Worm (Caenorhabditis elegans) whole organism, L1 larva: ENCODE measurements around the gene acl-13.

Experiments
- C16A3.4 ChIP-seq: fragments of 150-350 bp; optimal IDR thresholded peaks from 2 replicates; lab custom pipeline; 2014; ENCODE audit warnings: missing biosample characterization, missing genetic modification characterization
- C34B4.2 ChIP-seq: sonication (generic microtip); optimal IDR thresholded peaks from 2 replicates; lab custom pipeline; 2017; ENCODE audit warnings: mild to moderate bottlenecking, missing genetic modification characterization, missing compliant biosample characterization
- F16B12.6 ChIP-seq: fragments of 150-350 bp; optimal IDR thresholded peaks from 2 replicates; lab custom pipeline; 2014; ENCODE audit warnings: missing biosample characterization, missing genetic modification characterization
- Y116A8C.19 ChIP-seq: sonication (generic microtip); optimal IDR thresholded peaks from 2 replicates; lab custom pipeline; 2016; ENCODE audit warnings: missing compliant biosample characterization, missing genetic modification characterization, borderline replicate concordance
- aha-1 ChIP-seq: fragments of 150-350 bp; optimal IDR thresholded peaks from 2 replicates; lab custom pipeline; 2014; ENCODE audit warnings: missing biosample characterization, missing genetic modification characterization
- aly-2 ChIP-seq: fragments of 150-350 bp; optimal IDR thresholded peaks from 2 replicates; lab custom pipeline; 2014; ENCODE audit warnings: missing biosample characterization, missing genetic modification characterization
- ama-1 ChIP-seq: fragments of 150-350 bp; optimal IDR thresholded peaks from 2 replicates; lab custom pipeline; 2014
- blmp-1 ChIP-seq: fragments of 150-350 bp; optimal IDR thresholded peaks from 2 replicates; lab custom pipeline; 2014; ENCODE audit warnings: missing biosample characterization, missing genetic modification characterization
- ceh-8 ChIP-seq: fragments of 200-800 bp; sonication (Bioruptor generic); optimal IDR thresholded peaks from 2 replicates; lab custom pipeline; 2018; ENCODE audit warnings: mild to moderate bottlenecking, missing genetic modification characterization, moderate library complexity, missing compliant biosample characterization
- ceh-82 ChIP-seq, 3 experiments: fragments of 150-350 bp in 1 of 3; sonication (generic microtip) in 2 of 3; optimal IDR thresholded peaks; 2 replicates each; lab custom pipeline; 2014 to 2017; ENCODE audit warnings: missing biosample characterization in 3 of 3, missing genetic modification characterization in 3 of 3
- dpl-1 ChIP-seq, 3 experiments: fragments of 150-350 bp in 2 of 3; sonication (generic microtip) in 1 of 3; optimal IDR thresholded peaks; 2 replicates each; lab custom pipeline; 2014 to 2017; ENCODE audit warnings: missing biosample characterization in 3 of 3, missing genetic modification characterization in 3 of 3, missing genetic modification reagents in 3 of 3
- efl-1 ChIP-seq, 4 experiments: fragments of 150-350 bp; optimal IDR thresholded peaks in 3 of 4; peaks in 1 of 4; 1 replicate in 1 of 4; 2 replicates in 3 of 4; lab custom pipeline; 2014; ENCODE audit warnings: missing biosample characterization in 2 of 4, missing genetic modification characterization in 2 of 4, missing genetic modification reagents in 2 of 4
- egl-13 ChIP-seq: sonication (generic microtip); optimal IDR thresholded peaks from 2 replicates; lab custom pipeline; 2016; ENCODE audit warnings: missing genotype, missing genetic modification reagents, missing genetic modification characterization, missing compliant biosample characterization
- egl-27 ChIP-seq, 2 experiments: fragments of 150-350 bp in 1 of 2; sonication (generic microtip); optimal IDR thresholded peaks; 3 replicates each; lab custom pipeline; 2017 to 2018; ENCODE audit warnings: missing biosample characterization in 2 of 2, missing genetic modification characterization in 2 of 2, missing genetic modification reagents in 2 of 2
- elt-2 ChIP-seq: sonication (generic microtip); optimal IDR thresholded peaks from 2 replicates; lab custom pipeline; 2016; ENCODE audit warnings: missing genetic modification characterization, mild to moderate bottlenecking, inconsistent platforms, missing compliant biosample characterization, missing genetic modification reagents
- elt-3 ChIP-seq, 6 experiments: fragments of 150-350 bp in 1 of 6; sonication (generic microtip); optimal IDR thresholded peaks; 2 replicates each; lab custom pipeline; 2017 to 2018; ENCODE audit warnings: missing biosample characterization in 6 of 6, missing genetic modification characterization in 6 of 6, inconsistent platforms in 1 of 6
- fkh-10 ChIP-seq: sonication (generic microtip); optimal IDR thresholded peaks from 2 replicates; lab custom pipeline; 2017; ENCODE audit warnings: missing biosample characterization, missing genetic modification reagents, missing genetic modification characterization
- hpl-2 ChIP-seq: fragments of 150-350 bp; optimal IDR thresholded peaks from 2 replicates; lab custom pipeline; 2014; ENCODE audit warnings: missing biosample characterization, missing genetic modification reagents, missing genetic modification characterization
- isw-1 ChIP-seq: fragments of 200-800 bp; sonication (Bioruptor generic); IDR thresholded peaks from 2 replicates; pipeline ENCODE4 v1.3.6; 2022; ENCODE audit warnings: missing genetic modification characterization, missing compliant biosample characterization
- lin-14 ChIP-seq: fragments of 200-800 bp; sonication (Bioruptor generic); optimal IDR thresholded peaks from 2 replicates; lab custom pipeline; 2018; ENCODE audit warnings: mild to moderate bottlenecking, missing genetic modification characterization, moderate library complexity, missing compliant biosample characterization
- lin-39 ChIP-seq: fragments of 150-350 bp; optimal IDR thresholded peaks from 2 replicates; lab custom pipeline; 2014; ENCODE audit warnings: missing biosample characterization, missing genetic modification reagents, missing genetic modification characterization
- mdl-1 ChIP-seq, 2 experiments: fragments of 150-350 bp; optimal IDR thresholded peaks; 2 replicates each; lab custom pipeline; 2014 to 2017; ENCODE audit warnings: missing biosample characterization in 2 of 2, missing genetic modification characterization in 2 of 2, inconsistent platforms in 1 of 2
- nhr-11 ChIP-seq: fragments of 150-350 bp; optimal IDR thresholded peaks from 2 replicates; lab custom pipeline; 2014; ENCODE audit warnings: missing biosample characterization, missing genetic modification characterization
- nhr-12 ChIP-seq: sonication (generic microtip); optimal IDR thresholded peaks from 2 replicates; lab custom pipeline; 2017; ENCODE audit warnings: missing biosample characterization, missing genetic modification characterization
- nhr-19 ChIP-seq: fragments of 200-800 bp; sonication (Bioruptor generic); conservative IDR thresholded peaks from 2 replicates; pipeline ENCODE4 v1.3.6; 2022; ENCODE audit warnings: missing genetic modification characterization, missing compliant biosample characterization
- nhr-47 ChIP-seq: sonication (generic microtip); optimal IDR thresholded peaks from 2 replicates; lab custom pipeline; 2016; ENCODE audit warnings: mild to moderate bottlenecking, missing genetic modification characterization, moderate library complexity, missing compliant biosample characterization
- nhr-77 ChIP-seq: fragments of 150-350 bp; optimal IDR thresholded peaks from 2 replicates; lab custom pipeline; 2014; ENCODE audit warnings: missing biosample characterization, missing genetic modification characterization
- nhr-85 ChIP-seq: sonication (generic microtip); peaks from one replicate; lab custom pipeline; 2016; ENCODE audit warnings: missing genetic modification characterization, inconsistent platforms, missing compliant biosample characterization
- nhr-90 ChIP-seq: sonication (generic microtip); optimal IDR thresholded peaks from 2 replicates; lab custom pipeline; 2016; ENCODE audit warnings: mild to moderate bottlenecking, missing genetic modification characterization, missing compliant biosample characterization; ENCODE audit not compliant: poor library complexity
- pag-3 ChIP-seq: sonication (generic microtip); optimal IDR thresholded peaks from 2 replicates; lab custom pipeline; 2017; ENCODE audit warnings: missing genetic modification characterization, mild to moderate bottlenecking, missing compliant biosample characterization, antibody characterized with exemption, borderline replicate concordance; ENCODE audit not compliant: insufficient read depth
- rnt-1 ChIP-seq: sonication (generic microtip); optimal IDR thresholded peaks from 2 replicates; lab custom pipeline; 2016; ENCODE audit warnings: mild to moderate bottlenecking, missing genetic modification characterization, moderate library complexity, missing compliant biosample characterization
- skn-1 ChIP-seq: fragments of 150-350 bp; optimal IDR thresholded peaks from 2 replicates; lab custom pipeline; 2014; ENCODE audit warnings: missing biosample characterization, missing genetic modification characterization
- snpc-4 ChIP-seq: fragments of 150-350 bp; optimal IDR thresholded peaks from 2 replicates; lab custom pipeline; 2014; ENCODE audit warnings: missing biosample characterization, missing genetic modification characterization
- snu-23 ChIP-seq: sonication (generic microtip); optimal IDR thresholded peaks from 2 replicates; lab custom pipeline; 2016; ENCODE audit warnings: missing genetic modification characterization, missing compliant biosample characterization
- swsn-7 ChIP-seq: sonication (generic microtip); optimal IDR thresholded peaks from 2 replicates; lab custom pipeline; 2016; ENCODE audit warnings: missing genetic modification characterization, missing compliant biosample characterization
- tbx-2 ChIP-seq: sonication (generic microtip); optimal IDR thresholded peaks from 2 replicates; lab custom pipeline; 2016; ENCODE audit warnings: missing genetic modification characterization, missing compliant biosample characterization
- tlp-1 ChIP-seq: fragments of 150-350 bp; optimal IDR thresholded peaks from 2 replicates; lab custom pipeline; 2014; ENCODE audit warnings: missing biosample characterization, missing genetic modification characterization
- unc-130 ChIP-seq: fragments of 150-350 bp; optimal IDR thresholded peaks from 2 replicates; lab custom pipeline; 2017; ENCODE audit warnings: missing biosample characterization, missing genetic modification characterization, inconsistent platforms
- unc-30 ChIP-seq: sonication (generic microtip); optimal IDR thresholded peaks from 2 replicates; lab custom pipeline; 2017; ENCODE audit warnings: missing biosample characterization, missing genetic modification characterization
- unc-86 ChIP-seq: sonication (generic microtip); optimal IDR thresholded peaks from 2 replicates; lab custom pipeline; 2016; ENCODE audit warnings: missing genetic modification characterization, missing compliant biosample characterization
- vab-15 ChIP-seq: sonication (generic microtip); optimal IDR thresholded peaks from 2 replicates; lab custom pipeline; 2017; ENCODE audit warnings: missing genotype, mild to moderate bottlenecking, missing genetic modification characterization, missing compliant biosample characterization
- ztf-11 ChIP-seq, 2 experiments: sonication (generic microtip); optimal IDR thresholded peaks; 2 replicates each; lab custom pipeline; 2016 to 2017; ENCODE audit warnings: missing genetic modification characterization in 2 of 2, missing biosample characterization in 1 of 2, missing compliant biosample characterization in 1 of 2

The acl-13 gene

DNA sequence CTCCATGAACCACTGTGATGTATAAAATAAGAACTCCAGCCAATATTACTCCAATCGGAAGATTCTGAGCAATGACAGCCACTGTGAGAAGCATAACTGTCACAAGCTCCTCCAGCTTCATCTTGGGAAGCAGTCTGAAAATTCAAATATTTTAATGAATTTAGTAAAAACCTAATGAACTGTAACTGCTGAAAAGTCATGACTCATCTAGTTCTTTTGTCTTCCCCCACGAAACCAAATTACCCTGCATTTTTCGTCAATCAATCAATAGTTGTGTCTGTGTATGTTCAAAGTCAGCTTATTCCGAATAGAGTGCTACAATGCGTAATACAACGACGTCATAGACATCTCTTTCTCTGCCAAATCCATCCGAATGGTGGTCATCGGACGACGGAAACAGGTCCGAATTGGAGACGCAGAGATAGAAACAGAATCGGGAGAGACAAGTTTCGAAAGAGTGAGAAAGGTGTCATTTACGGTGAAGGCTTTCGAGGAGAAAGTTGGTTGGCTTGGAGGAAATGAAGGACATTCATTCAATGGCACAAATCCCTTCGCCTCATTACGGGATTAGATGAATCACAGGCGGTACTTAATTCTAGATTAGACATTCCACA is 13.5 kb upstream of the acl-13 start (continued):
- TF ChIP-seq elt-3 (tag; optimal IDR thresholded peaks at IDR 0.05; lab: Kevin White, UChicago) (peak in 1 of 6 experiments; percentile 28), snu-23 (GFP tag; lab: Kevin White, UChicago) (peak; percentile 18), nhr-90 (peak; percentile 19)

DNA sequence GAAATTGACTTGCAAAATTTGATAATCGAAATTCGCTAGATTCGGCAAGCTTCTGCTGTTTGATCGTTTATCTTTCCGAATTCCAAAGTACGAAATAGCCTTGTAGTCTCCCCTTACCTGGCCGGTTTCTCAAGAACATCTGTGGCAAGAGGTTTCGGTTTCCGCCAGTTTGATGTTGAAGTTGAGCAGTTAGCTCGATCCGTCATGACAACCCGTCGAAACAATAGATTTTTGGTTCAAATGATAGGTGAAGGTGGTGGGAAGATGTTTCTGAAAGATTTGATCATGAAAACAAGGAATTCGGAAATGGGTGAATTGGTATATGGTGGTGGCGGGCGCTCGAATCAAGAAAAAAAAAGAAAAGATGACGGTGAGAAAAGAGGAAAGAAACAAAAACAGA is 11.8 kb upstream of the acl-13 start, which contains the start of gene acs-20:
TSS of gene acs-20 (minus strand) at position 270 of the 400 bp plus-strand sequence.
- no peak for TF ChIP-seq nhr-77
- no peak for TF ChIP-seq efl-1 (optimal IDR thresholded peaks at IDR 0.05; lab: Kevin White, UChicago)
- peak in 1 of 2 experiments; percentile 74 for TF ChIP-seq efl-1 (GFP tag; optimal IDR thresholded peaks at IDR 0.05 in 1 of 2; lab: Kevin White, UChicago)

DNA sequence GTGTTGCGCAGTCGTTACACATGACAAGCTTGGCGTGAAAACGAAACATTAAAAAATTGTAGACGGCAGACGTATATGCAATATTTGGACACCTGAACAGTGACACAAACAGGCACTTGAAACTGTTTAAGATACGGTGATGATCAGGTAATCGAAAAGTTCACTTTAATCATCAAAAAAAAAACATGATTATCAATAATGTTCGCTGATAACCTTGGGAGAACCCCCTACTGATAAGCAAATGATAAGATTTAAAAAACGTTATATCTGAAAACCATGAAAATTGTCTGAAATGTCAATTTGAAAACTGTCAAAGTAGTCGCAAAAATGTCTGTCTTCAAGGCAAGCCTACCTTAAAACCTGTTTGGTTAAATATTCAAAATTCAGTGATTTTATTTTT is 10.3 kb upstream of the acl-13 start:
- TF ChIP-seq elt-2 (tag; lab: Kevin White, UChicago) (peak; percentile 5), egl-27 (tag; optimal IDR thresholded peaks at IDR 0.05; lab: Kevin White, UChicago) (no peak)

DNA sequence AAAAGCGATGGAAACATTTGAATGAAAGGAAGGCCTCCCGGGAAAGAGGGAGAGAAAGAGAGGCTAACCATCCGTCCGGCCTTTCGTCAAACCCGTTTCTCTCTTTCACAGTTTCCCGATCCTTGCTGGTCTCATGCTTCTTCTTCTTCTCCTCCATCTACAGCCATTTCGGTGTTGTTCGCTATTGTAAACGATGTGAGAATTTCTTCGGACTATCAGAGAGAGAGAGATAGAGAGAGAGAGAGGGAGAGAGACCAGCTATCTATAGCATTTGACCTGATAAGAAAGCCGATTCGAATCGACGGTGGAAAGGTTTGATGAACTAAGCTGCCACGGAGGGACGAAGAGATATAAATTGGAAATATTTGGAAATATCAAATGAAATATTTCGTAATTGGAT is 6.8 kb upstream of the acl-13 start:
- TF ChIP-seq nhr-47, result no peak
- no peak for TF ChIP-seq skn-1 (tag; lab: Kevin White, UChicago)
- peak; percentile 87 for TF ChIP-seq blmp-1
- peak in 2 of 6 experiments; percentile 36 to 50 for TF ChIP-seq elt-3 (tag; optimal IDR thresholded peaks at IDR 0.05; lab: Kevin White, UChicago)
- TF ChIP-seq nhr-11 (tag; lab: Kevin White, UChicago), result no peak
- no peak for TF ChIP-seq vab-15
- no peak for TF ChIP-seq C34B4.2 (tag; lab: Kevin White, UChicago)
- no peak for TF ChIP-seq snpc-4 (tag; lab: Kevin White, UChicago)
- TF ChIP-seq egl-13 (tag; lab: Kevin White, UChicago), result no peak
- TF ChIP-seq tbx-2 (tag; lab: Kevin White, UChicago), result no peak
- no peak for TF ChIP-seq lin-39
- TF ChIP-seq nhr-85, result peak; percentile 39
- TF ChIP-seq efl-1 (optimal IDR thresholded peaks at IDR 0.05; lab: Kevin White, UChicago), result no peak
- peak in 1 of 2 experiments; percentile 71 for TF ChIP-seq efl-1 (GFP tag; optimal IDR thresholded peaks at IDR 0.05 in 1 of 2; lab: Kevin White, UChicago)

DNA sequence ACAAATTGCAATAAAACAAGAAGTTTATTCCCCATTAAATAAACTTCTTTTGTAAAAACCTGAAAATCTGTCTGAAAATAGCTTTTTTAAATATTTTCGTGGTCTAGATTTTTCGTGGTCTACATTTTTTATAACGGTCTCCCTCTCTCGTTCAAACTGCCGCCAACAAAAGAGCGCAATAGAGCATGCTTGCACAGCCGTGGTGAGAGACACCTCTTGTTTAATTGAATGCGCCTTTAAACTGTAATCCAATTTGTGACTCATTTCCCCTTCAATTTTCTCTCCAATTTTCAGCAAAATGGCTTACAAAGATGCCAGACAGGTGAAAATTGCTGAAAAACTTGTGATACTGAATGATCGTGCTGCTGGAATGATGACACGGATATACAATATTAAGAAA is 6.1 kb upstream of the acl-13 start, which contains the start of gene gex-3:
TSS of gene gex-3 (plus strand) at position 295 of the 400 bp plus-strand sequence.
- TF ChIP-seq elt-3 (tag; optimal IDR thresholded peaks at IDR 0.05; lab: Kevin White, UChicago) (peak in 2 of 6 experiments; percentile 5 to 48), nhr-19 (GFP tag; lab: Robert Waterston, UW) (peak; percentile 72), blmp-1 (no peak), efl-1 (optimal IDR thresholded peaks at IDR 0.05; lab: Kevin White, UChicago) (peak; percentile 90 to 97), efl-1 (GFP tag; optimal IDR thresholded peaks at IDR 0.05 in 1 of 2; lab: Kevin White, UChicago) (peak; percentile 95 to 100), Y116A8C.19 (no peak), elt-2 (tag; lab: Kevin White, UChicago) (peak; percentile 19), aly-2 (peak; percentile 61), nhr-12 (tag; lab: Kevin White, UChicago) (no peak), dpl-1 (GFP tag; optimal IDR thresholded peaks at IDR 0.05; lab: Kevin White, UChicago) (peak; percentile 93 to 96 (median 96)), unc-86 (peak; percentile 67), nhr-90 (peak; percentile 78), isw-1 (GFP tag; lab: Robert Waterston, UW) (peak; percentile 80), swsn-7 (tag; lab: Kevin White, UChicago) (peak; percentile 75), hpl-2 (GFP tag; lab: Kevin White, UChicago) (no peak), unc-30 (tag; lab: Kevin White, UChicago) (no peak), unc-130 (tag; lab: Kevin White, UChicago) (peak; percentile 84), tlp-1 (tag; lab: Kevin White, UChicago) (no peak), fkh-10 (GFP tag; lab: Kevin White, UChicago) (peak; percentile 84), rnt-1 (peak; percentile 87), ztf-11 (tag; optimal IDR thresholded peaks at IDR 0.05; lab: Kevin White, UChicago) (peak in 1 of 2 experiments; percentile 59), ceh-82 (tag; optimal IDR thresholded peaks at IDR 0.05; lab: Kevin White, UChicago) (peak; percentile 66 to 89 (median 75)), pag-3 (tag; lab: Kevin White, UChicago) (no peak), mdl-1 (tag; optimal IDR thresholded peaks at IDR 0.05; lab: Kevin White, UChicago) (peak in 1 of 2 experiments; percentile 75), F16B12.6 (tag; lab: Kevin White, UChicago) (peak; percentile 53), C16A3.4 (tag; lab: Kevin White, UChicago) (peak; percentile 96), tbx-2 (tag; lab: Kevin White, UChicago) (peak; percentile 78), snpc-4 (tag; lab: Kevin White, UChicago) (peak; percentile 67), ceh-8 (GFP tag; lab: Kevin White, UChicago) (peak; percentile 70), lin-14 (GFP tag; lab: Kevin White, UChicago) (peak; percentile 85), aha-1 (tag; lab: Kevin White, UChicago) (no peak), ama-1 (lab: Kevin White, UChicago) (no peak)
